Fruit fly (Drosophila melanogaster) whole organism, pupa: ENCODE data around the gene MED11.

Experiments used
- CG13204 ChIP-seq: fragments of 200-800 bp; sonication (Bioruptor generic); optimal IDR thresholded peaks from 2 replicates; lab custom pipeline; 2018; ENCODE audit warnings: missing biosample characterization, mild to moderate bottlenecking, missing genetic modification characterization, moderate library complexity
- CG17806 ChIP-seq: fragments of 200-800 bp; sonication (Bioruptor generic); optimal IDR thresholded peaks from 2 replicates; lab custom pipeline; 2018; ENCODE audit warnings: missing biosample characterization, mild to moderate bottlenecking, missing genetic modification characterization, moderate library complexity
- D1 ChIP-seq: fragments of 200-800 bp; sonication (Bioruptor generic); optimal IDR thresholded peaks from 2 replicates; lab custom pipeline; 2018; ENCODE audit warnings: missing biosample characterization, mild to moderate bottlenecking, missing genetic modification characterization, moderate library complexity
- fd96Ca ChIP-seq: fragments of 200-800 bp; sonication (Bioruptor generic); IDR thresholded peaks from 3 replicates; pipeline ENCODE4 v1.3.6; 2022; ENCODE audit warnings: missing biosample characterization, missing genetic modification characterization

DNA sequence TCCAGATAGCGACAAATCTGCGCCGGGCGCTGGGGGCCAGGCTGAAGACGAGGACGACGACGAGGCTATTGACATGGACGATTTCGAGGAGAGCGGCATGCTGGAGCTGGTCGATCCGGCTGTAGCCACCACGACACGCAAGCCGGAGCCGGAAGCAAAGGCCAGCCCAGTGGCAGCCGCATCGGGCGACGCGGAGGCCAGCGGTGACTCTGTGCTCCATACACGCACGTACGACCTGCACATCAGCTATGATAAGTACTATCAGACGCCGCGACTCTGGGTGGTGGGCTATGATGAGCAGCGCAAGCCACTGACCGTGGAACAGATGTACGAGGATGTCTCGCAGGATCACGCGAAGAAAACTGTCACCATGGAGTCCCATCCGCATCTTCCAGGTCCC lies 4.2 kb downstream of the MED11 start:
- TF ChIP-seq fd96Ca (GFP tag; lab: Robert Waterston, UW): no peak
- TF ChIP-seq D1 (tag; lab: Kevin White, UChicago): no peak
- no peak for TF ChIP-seq CG13204
- no peak for TF ChIP-seq CG17806 (tag; lab: Kevin White, UChicago)
